Worm (Caenorhabditis elegans): Measurements from ENCODE around the gene dod-3.

ce11 chrV:2750006-2750405, 19.1 kb upstream of the dod-3 start, which contains the start of gene srx-24:
- TF ChIP-seq R02D3.7 (tag; optimal IDR thresholded peaks at IDR 0.05) (no peak), tag-97 (GFP tag; IDR thresholded peaks at IDR 0.05) (no peak), cey-2 (tag; optimal IDR thresholded peaks at IDR 0.05; ENCODE audit: borderline replicate concordance, insufficient read depth) (no peak), nhr-42 (GFP tag; IDR thresholded peaks at IDR 0.05) (no peak), nhr-76 (tag; optimal IDR thresholded peaks at IDR 0.05) (no peak)
